Fruit fly (Drosophila melanogaster) whole organism, embryonic: ENCODE results near the gene Ifrd1.
A peak's percentile ranks its signal among the peaks of the same experiment; 100 is the strongest.

ENCODE experiments used
- CG10147 ChIP-seq: fragments of 200-800 bp; sonication (Bioruptor generic); optimal IDR thresholded peaks from 2 replicates; lab custom pipeline; 2019; ENCODE audit warnings: missing biosample characterization, mild to moderate bottlenecking, missing genetic modification characterization, moderate library complexity
- CG10979 ChIP-seq: fragments of 200-800 bp; sonication (Bioruptor generic); optimal IDR thresholded peaks from 2 replicates; lab custom pipeline; 2018; ENCODE audit warnings: missing biosample characterization, mild to moderate bottlenecking, missing genetic modification characterization, moderate library complexity
- CG11085 ChIP-seq: fragments of 200-800 bp; sonication (Bioruptor generic); IDR thresholded peaks from 2 replicates; pipeline ENCODE4 v1.3.6; 2022; ENCODE audit warnings: missing biosample characterization, missing genetic modification characterization
- CG12071 ChIP-seq: fragments of 200-800 bp; sonication (Bioruptor generic); optimal IDR thresholded peaks from 3 replicates; lab custom pipeline; 2018; ENCODE audit warnings: missing biosample characterization, mild to moderate bottlenecking, missing genetic modification characterization
- CG1233 ChIP-seq: fragments of 200-800 bp; sonication (Bioruptor generic); optimal IDR thresholded peaks from 4 replicates; lab custom pipeline; 2018; ENCODE audit warnings: missing biosample characterization, mild to moderate bottlenecking, missing genetic modification characterization
- CG15269 ChIP-seq: fragments of 200-800 bp; sonication (Bioruptor generic); optimal IDR thresholded peaks from 2 replicates; lab custom pipeline; 2018; ENCODE audit warnings: missing biosample characterization, mild to moderate bottlenecking, missing genetic modification characterization, moderate library complexity
- CG1602 ChIP-seq: fragments of 200-800 bp; sonication (Bioruptor generic); optimal IDR thresholded peaks from 3 replicates; lab custom pipeline; 2016; ENCODE audit warnings: missing biosample characterization, missing genetic modification characterization
- CG2129 ChIP-seq: fragments of 200-800 bp; sonication (Bioruptor generic); IDR thresholded peaks from 2 replicates; pipeline ENCODE4 v1.3.6; 2022; ENCODE audit warnings: missing biosample characterization, missing genetic modification characterization; ENCODE audit not compliant: partially characterized antibody
- CG2202 ChIP-seq: fragments of 200-800 bp; sonication (Bioruptor generic); optimal IDR thresholded peaks from 2 replicates; lab custom pipeline; 2018; ENCODE audit warnings: missing biosample characterization, mild to moderate bottlenecking, missing genetic modification characterization
- CG2678 ChIP-seq: fragments of 200-800 bp; sonication (Bioruptor generic); optimal IDR thresholded peaks from 3 replicates; lab custom pipeline; 2019; ENCODE audit warnings: missing biosample characterization, mild to moderate bottlenecking, missing genetic modification characterization, moderate library complexity
- CG33557 ChIP-seq: fragments of 200-800 bp; sonication (Bioruptor generic); optimal IDR thresholded peaks from 2 replicates; lab custom pipeline; 2019; ENCODE audit warnings: missing biosample characterization, mild to moderate bottlenecking, missing genetic modification characterization, moderate library complexity
- CG34422 ChIP-seq: fragments of 200-800 bp; sonication (Bioruptor generic); IDR thresholded peaks from 3 replicates; pipeline ENCODE4 v1.3.6; 2022; ENCODE audit warnings: missing biosample characterization, missing genetic modification characterization
- CG3726 ChIP-seq: fragments of 200-800 bp; sonication (Bioruptor generic); IDR thresholded peaks from 3 replicates; pipeline ENCODE4, ENCODE4 v1.3.6; 2022; ENCODE audit warnings: missing biosample characterization, missing genetic modification characterization
- CG4360 ChIP-seq: fragments of 200-800 bp; sonication (Bioruptor generic); IDR thresholded peaks from 2 replicates; pipeline ENCODE4 v1.3.6; 2022; ENCODE audit warnings: missing biosample characterization, missing genetic modification characterization
- CG7357 ChIP-seq: fragments of 200-800 bp; sonication (Bioruptor generic); IDR thresholded peaks from 3 replicates; pipeline ENCODE4 v1.3.6; 2022; ENCODE audit warnings: missing biosample characterization, missing genetic modification characterization
- CG7372 ChIP-seq: fragments of 200-800 bp; sonication (Bioruptor generic); IDR thresholded peaks from 2 replicates; pipeline ENCODE4 v1.3.6; 2022; ENCODE audit warnings: missing biosample characterization, missing genetic modification characterization
- CG7963 ChIP-seq: fragments of 200-800 bp; sonication (Bioruptor generic); IDR thresholded peaks from 3 replicates; pipeline ENCODE4 v1.3.6; 2022; ENCODE audit warnings: missing biosample characterization, missing genetic modification characterization; ENCODE audit not compliant: partially characterized antibody
- CG8290 ChIP-seq, 3 experiments: fragments of 200-800 bp; sonication (Bioruptor generic); optimal IDR thresholded peaks; 2 replicates each; lab custom pipeline; 2016 to 2019; ENCODE audit warnings: missing biosample characterization in 3 of 3, missing genetic modification characterization in 3 of 3, mild to moderate bottlenecking in 2 of 3, moderate library complexity in 1 of 3
- CG8388 ChIP-seq: fragments of 200-800 bp; sonication (Bioruptor generic); optimal IDR thresholded peaks from 2 replicates; lab custom pipeline; 2019; ENCODE audit warnings: missing biosample characterization, mild to moderate bottlenecking, missing genetic modification characterization, moderate library complexity
- CG9876 ChIP-seq: fragments of 200-800 bp; sonication (Bioruptor generic); optimal IDR thresholded peaks from 2 replicates; lab custom pipeline; 2016; ENCODE audit warnings: missing biosample characterization, missing genetic modification characterization
- CTCF ChIP-seq: fragments of 200-800 bp; sonication (Bioruptor generic); optimal IDR thresholded peaks from 2 replicates; lab custom pipeline; 2017; ENCODE audit warnings: missing biosample characterization, mild to moderate bottlenecking, missing genetic modification characterization, moderate library complexity
- CoRest ChIP-seq: fragments of 200-800 bp; sonication (Bioruptor generic); optimal IDR thresholded peaks from 3 replicates; lab custom pipeline; 2018; ENCODE audit warnings: missing biosample characterization, mild to moderate bottlenecking, missing genetic modification characterization, moderate library complexity
- Dll ChIP-seq: fragments of 200-800 bp; sonication (Bioruptor generic); IDR thresholded peaks from 4 replicates; pipeline ENCODE4 v1.3.6; 2022; ENCODE audit warnings: missing biosample characterization, missing genetic modification characterization; ENCODE audit not compliant: partially characterized antibody
- H15 ChIP-seq: fragments of 200-800 bp; sonication (Bioruptor generic); IDR thresholded peaks from 3 replicates; pipeline ENCODE4 v1.3.6; 2022; ENCODE audit warnings: missing biosample characterization, missing genetic modification characterization
- Hey ChIP-seq: fragments of 200-800 bp; sonication (Bioruptor generic); optimal IDR thresholded peaks from 3 replicates; lab custom pipeline; 2018; ENCODE audit warnings: missing biosample characterization, mild to moderate bottlenecking, missing genetic modification characterization
- Hr3 ChIP-seq: fragments of 200-800 bp; sonication (Bioruptor generic); optimal IDR thresholded peaks from 3 replicates; lab custom pipeline; 2016; ENCODE audit warnings: missing biosample characterization, missing genetic modification characterization
- Hr51 ChIP-seq, 2 experiments: fragments of 200-800 bp; sonication (Bioruptor generic); optimal IDR thresholded peaks; 2 replicates in 1 of 2; 3 replicates in 1 of 2; lab custom pipeline; 2016 to 2018; ENCODE audit warnings: missing biosample characterization in 2 of 2, missing genetic modification characterization in 2 of 2, mild to moderate bottlenecking in 1 of 2, moderate library complexity in 1 of 2
- Mad ChIP-seq: fragments of 200-800 bp; sonication (Bioruptor generic); optimal IDR thresholded peaks from 2 replicates; lab custom pipeline; 2016; ENCODE audit warnings: missing biosample characterization, missing genetic modification characterization
- Meics ChIP-seq: fragments of 200-800 bp; sonication (Bioruptor generic); optimal IDR thresholded peaks from 2 replicates; lab custom pipeline; 2017; ENCODE audit warnings: missing biosample characterization, mild to moderate bottlenecking, missing genetic modification characterization
- Opbp ChIP-seq: fragments of 200-800 bp; sonication (Bioruptor generic); IDR thresholded peaks from 3 replicates; pipeline ENCODE4 v1.3.6; 2022; ENCODE audit warnings: missing biosample characterization, missing genetic modification characterization; ENCODE audit not compliant: partially characterized antibody
- Sox100B ChIP-seq: fragments of 200-800 bp; sonication (Bioruptor generic); optimal IDR thresholded peaks from 3 replicates; lab custom pipeline; 2018; ENCODE audit warnings: missing biosample characterization, mild to moderate bottlenecking, missing genetic modification characterization
- Sry-β ChIP-seq: fragments of 200-800 bp; sonication (Bioruptor generic); optimal IDR thresholded peaks from 2 replicates; lab custom pipeline; 2018; ENCODE audit warnings: missing biosample characterization, mild to moderate bottlenecking, missing genetic modification characterization, moderate library complexity
- Xrp1 ChIP-seq: fragments of 200-800 bp; sonication (Bioruptor generic); IDR thresholded peaks from 2 replicates; pipeline ENCODE4 v1.3.6; 2022; ENCODE audit warnings: missing biosample characterization, missing genetic modification characterization
- ato ChIP-seq: fragments of 200-800 bp; sonication (Bioruptor generic); IDR thresholded peaks from 2 replicates; pipeline ENCODE4 v1.3.6; 2022; ENCODE audit warnings: missing biosample characterization, missing genetic modification characterization; ENCODE audit not compliant: partially characterized antibody
- bowl ChIP-seq: fragments of 200-800 bp; sonication (Bioruptor generic); IDR thresholded peaks from 2 replicates; pipeline ENCODE4 v1.3.6; 2022; ENCODE audit warnings: missing biosample characterization, missing genetic modification characterization
- cas ChIP-seq: fragments of 200-800 bp; sonication (Bioruptor generic); IDR thresholded peaks from 2 replicates; pipeline ENCODE4 v1.3.6; 2022; ENCODE audit warnings: missing biosample characterization, missing genetic modification characterization
- ci ChIP-seq: fragments of 200-800 bp; sonication (Bioruptor generic); IDR thresholded peaks from 3 replicates; pipeline ENCODE4 v1.3.6; 2022; ENCODE audit warnings: missing biosample characterization, missing genetic modification characterization
- gce ChIP-seq: fragments of 200-800 bp; sonication (Bioruptor generic); IDR thresholded peaks from 3 replicates; pipeline ENCODE4 v1.3.6; 2022; ENCODE audit warnings: missing biosample characterization, missing genetic modification characterization
- gt ChIP-seq: fragments of 200-800 bp; sonication (Bioruptor generic); IDR thresholded peaks from 2 replicates; pipeline ENCODE4 v1.3.6; 2022; ENCODE audit warnings: missing biosample characterization, missing genetic modification characterization
- ind ChIP-seq: fragments of 200-800 bp; sonication (Bioruptor generic); optimal IDR thresholded peaks from 3 replicates; lab custom pipeline; 2016; ENCODE audit warnings: missing biosample characterization, missing genetic modification characterization
- ken ChIP-seq: fragments of 200-800 bp; sonication (Bioruptor generic); IDR thresholded peaks from 3 replicates; pipeline ENCODE4 v1.3.6; 2022; ENCODE audit warnings: missing biosample characterization, missing genetic modification characterization
- lbe ChIP-seq: fragments of 200-800 bp; sonication (Bioruptor generic); optimal IDR thresholded peaks from 2 replicates; lab custom pipeline; 2016; ENCODE audit warnings: missing biosample characterization, mild to moderate bottlenecking, missing genetic modification characterization
- pb ChIP-seq: fragments of 200-800 bp; sonication (Bioruptor generic); optimal IDR thresholded peaks from 3 replicates; lab custom pipeline; 2016; ENCODE audit warnings: missing biosample characterization, missing genetic modification characterization
- pho ChIP-seq: fragments of 200-800 bp; sonication (Bioruptor generic); optimal IDR thresholded peaks from 2 replicates; lab custom pipeline; 2016; ENCODE audit warnings: missing biosample characterization, missing genetic modification characterization
- sisA ChIP-seq: fragments of 200-800 bp; sonication (Bioruptor generic); IDR thresholded peaks from 2 replicates; pipeline ENCODE4 v1.3.6; 2022; ENCODE audit warnings: missing biosample characterization, missing genetic modification characterization
- stc ChIP-seq: fragments of 200-800 bp; sonication (Bioruptor generic); IDR thresholded peaks from 2 replicates; pipeline ENCODE4 v1.3.6; 2022; ENCODE audit warnings: missing biosample characterization, missing genetic modification characterization
- stwl ChIP-seq: fragments of 200-800 bp; sonication (Bioruptor generic); optimal IDR thresholded peaks from 3 replicates; lab custom pipeline; 2018; ENCODE audit warnings: missing biosample characterization, mild to moderate bottlenecking, missing genetic modification characterization, moderate library complexity
- usp ChIP-seq: fragments of >200 bp; optimal IDR thresholded peaks from 2 replicates; lab custom pipeline; 2017; ENCODE audit warnings: missing biosample characterization, missing genetic modification characterization
- zen ChIP-seq: fragments of 200-800 bp; sonication (Bioruptor generic); optimal IDR thresholded peaks from 3 replicates; lab custom pipeline; 2018; ENCODE audit warnings: missing biosample characterization, mild to moderate bottlenecking, missing genetic modification characterization, moderate library complexity

Ifrd1 gene

dm6 chr2L:2882968-2883702, 8.8 kb upstream of the Ifrd1 start (continued):
- peak; percentile 55 for TF ChIP-seq Meics
- TF ChIP-seq CG9876: no peak
- TF ChIP-seq CG15269 (tag; lab: Kevin White, UChicago): peak; percentile 56
- TF ChIP-seq zen (tag; lab: Kevin White, UChicago): peak; percentile 48
- TF ChIP-seq CG11085 (GFP tag; lab: Robert Waterston, UW): no peak
- no peak for TF ChIP-seq CG2202 (tag; lab: Kevin White, UChicago)
- TF ChIP-seq Hr51 (GFP tag; optimal IDR thresholded peaks at IDR 0.05; lab: Kevin White, UChicago): peak; percentile 36 to 75
- TF ChIP-seq Hey: no peak
- 0 out of 3 replicates have a peak, but pooled peaks have one; percentile 6 for TF ChIP-seq CG3726
- TF ChIP-seq CG2129 (GFP tag; lab: Robert Waterston, UW): no peak
- TF ChIP-seq CG8290 (GFP tag; optimal IDR thresholded peaks at IDR 0.05; lab: Kevin White, UChicago): peak; percentile 4
- TF ChIP-seq CG8290 (tag; optimal IDR thresholded peaks at IDR 0.05; lab: Kevin White, UChicago): peak in 1 of 2 experiments; percentile 73
- no peak for TF ChIP-seq pb (GFP tag; lab: Kevin White, UChicago)
- TF ChIP-seq CG8388 (GFP tag; lab: Kevin White, UChicago): peak; percentile 9
- no peak for TF ChIP-seq CG1602 (GFP tag; lab: Kevin White, UChicago)
- peak; percentile 70 for TF ChIP-seq CoRest
- peak; percentile 39; the same call in 1 of the 2 replicates for TF ChIP-seq CG7372 (GFP tag; lab: Robert Waterston, UW)
- no peak for TF ChIP-seq ato (GFP tag; lab: Robert Waterston, UW)
- TF ChIP-seq Dll (GFP tag; lab: Robert Waterston, UW): no peak
- TF ChIP-seq CTCF (GFP tag; lab: Kevin White, UChicago): no peak
- TF ChIP-seq pho (GFP tag; lab: Kevin White, UChicago): peak; percentile 16
- TF ChIP-seq Mad (GFP tag; lab: Kevin White, UChicago): peak; percentile 29
- TF ChIP-seq H15 (GFP tag; lab: Robert Waterston, UW): no peak
- no peak for TF ChIP-seq cas (GFP tag; lab: Robert Waterston, UW)
- no peak for TF ChIP-seq CG7963 (GFP tag; lab: Robert Waterston, UW)
- peak; percentile 61 for TF ChIP-seq CG2678 (tag; lab: Kevin White, UChicago)
- no peak for TF ChIP-seq CG4360 (GFP tag; lab: Robert Waterston, UW)
- no peak for TF ChIP-seq usp (GFP tag; lab: Kevin White, UChicago)
- TF ChIP-seq CG10147: peak; percentile 20
- no peak; the same call in 2 of the 3 replicates for TF ChIP-seq Opbp
- TF ChIP-seq CG12071 (GFP tag; lab: Kevin White, UChicago): peak; percentile 80
- peak; percentile 39 for TF ChIP-seq Hr3 (GFP tag; lab: Kevin White, UChicago)
- no peak for TF ChIP-seq stc (GFP tag; lab: Robert Waterston, UW)
- peak; percentile 35 for TF ChIP-seq ind (GFP tag; lab: Kevin White, UChicago)
- no peak for TF ChIP-seq CG7357
- TF ChIP-seq CG1233 (GFP tag; lab: Kevin White, UChicago): peak; percentile 8
- no peak for TF ChIP-seq gt (GFP tag; lab: Robert Waterston, UW)
- no peak for TF ChIP-seq bowl (GFP tag; lab: Robert Waterston, UW)
- peak; percentile 79 for TF ChIP-seq ci
- peak; percentile 13 for TF ChIP-seq CG10979
- no peak for TF ChIP-seq CG33557 (GFP tag; lab: Kevin White, UChicago)
- TF ChIP-seq lbe: peak; percentile 67
- peak; percentile 2 for TF ChIP-seq Sry-β (GFP tag; lab: Kevin White, UChicago)
- TF ChIP-seq Xrp1 (GFP tag; lab: Robert Waterston, UW): no peak; the same call in none of the 2 replicates
- peak; percentile 66 for TF ChIP-seq CG34422 (GFP tag; lab: Robert Waterston, UW)
- TF ChIP-seq Sox100B: peak; percentile 17
- no peak for TF ChIP-seq ken (GFP tag; lab: Robert Waterston, UW)
- TF ChIP-seq gce (GFP tag; lab: Robert Waterston, UW): no peak
- TF ChIP-seq sisA: peak; percentile 25; the same call in 1 of the 2 replicates
- peak; percentile 56 for TF ChIP-seq stwl
